Worm (Caenorhabditis elegans): ENCODE measurements around the gene ubl-1.

ce11 chrIII:3109564-3109963 lies 41.5 kb downstream of the ubl-1 start:
- TF ChIP-seq rpc-1 (optimal IDR thresholded peaks at IDR 0.05), result peak; percentile 39
- peak; percentile 66 for TF ChIP-seq rpc-1 (tag; optimal IDR thresholded peaks at IDR 0.05)
- no peak for TF ChIP-seq Y79H2A.3 (GFP tag; conservative IDR thresholded peaks at IDR 0.05)
- TF ChIP-seq lin-35 (GFP tag; optimal IDR thresholded peaks at IDR 0.05), result no peak
